Worm (Caenorhabditis elegans) whole organism, young adult: ENCODE measurements around the gene B0454.8.

Experiments used
- D2030.7 ChIP-seq: fragments of 200-800 bp; sonication (Bioruptor generic); IDR thresholded peaks from 2 replicates; pipeline ENCODE4 v1.3.6; 2022; ENCODE audit warnings: missing genetic modification reagents, missing genetic modification characterization, missing compliant biosample characterization
- F39B2.1 ChIP-seq: fragments of 200-800 bp; sonication (Bioruptor generic); IDR thresholded peaks from 2 replicates; pipeline ENCODE4 v1.3.6; 2022; ENCODE audit warnings: missing genetic modification reagents, missing genetic modification characterization, missing compliant biosample characterization
- T07F8.4 ChIP-seq: sonication (generic microtip); optimal IDR thresholded peaks from 2 replicates; lab custom pipeline; 2016; ENCODE audit warnings: mild to moderate bottlenecking, missing genetic modification characterization, moderate library complexity, missing compliant biosample characterization
- ekl-4 ChIP-seq: fragments of 200-800 bp; sonication (Bioruptor generic); IDR thresholded peaks from 2 replicates; pipeline ENCODE4 v1.3.6; 2022; ENCODE audit warnings: missing genetic modification reagents, missing genetic modification characterization, missing compliant biosample characterization
- ets-4 ChIP-seq: fragments of 200-800 bp; sonication (Bioruptor generic); optimal IDR thresholded peaks from 2 replicates; lab custom pipeline; 2018; ENCODE audit warnings: mild to moderate bottlenecking, missing genetic modification characterization, missing compliant biosample characterization
- lsl-1 ChIP-seq: fragments of 200-800 bp; sonication (Bioruptor generic); optimal IDR thresholded peaks from 2 replicates; lab custom pipeline; 2018; ENCODE audit warnings: mild to moderate bottlenecking, missing genetic modification characterization, moderate library complexity, missing compliant biosample characterization
- madf-3 ChIP-seq: fragments of 200-800 bp; sonication (Bioruptor generic); IDR thresholded peaks from 2 replicates; pipeline ENCODE4 v1.3.6; 2022; ENCODE audit warnings: missing genetic modification reagents, missing genetic modification characterization, missing compliant biosample characterization
- nfya-1 ChIP-seq: sonication (generic microtip); optimal IDR thresholded peaks from 2 replicates; lab custom pipeline; 2017; ENCODE audit warnings: antibody characterized with exemption, missing compliant biosample characterization, missing genetic modification characterization, borderline replicate concordance; ENCODE audit not compliant: insufficient read depth
- pha-4 ChIP-seq: fragments of 150-350 bp; sonication (generic microtip); optimal IDR thresholded peaks from 2 replicates; lab custom pipeline; 2014; ENCODE audit warnings: missing biosample characterization, missing genetic modification reagents, missing genetic modification characterization
- snpc-1.1 ChIP-seq: sonication (generic microtip); optimal IDR thresholded peaks from 2 replicates; lab custom pipeline; 2017; ENCODE audit warnings: missing genetic modification characterization, mild to moderate bottlenecking, missing compliant biosample characterization, antibody characterized with exemption, moderate library complexity, missing genotype, missing genetic modification reagents; ENCODE audit not compliant: insufficient read depth
- snpc-4 ChIP-seq, 5 experiments: fragments of 150-350 bp in 1 of 5; sonication (generic microtip) in 4 of 5; optimal IDR thresholded peaks; 2 replicates each; lab custom pipeline; 2014 to 2018; ENCODE audit warnings: missing genetic modification characterization in 5 of 5, missing biosample characterization in 3 of 5, antibody characterized with exemption in 2 of 5, mild to moderate bottlenecking in 2 of 5, missing compliant biosample characterization in 2 of 5, missing genotype in 2 of 5, moderate library complexity in 2 of 5, missing genetic modification reagents in 1 of 5
- tbp1 ChIP-seq: fragments of 200-800 bp; sonication (Bioruptor generic); optimal IDR thresholded peaks from 2 replicates; lab custom pipeline; 2018; ENCODE audit warnings: mild to moderate bottlenecking, missing genetic modification characterization, missing compliant biosample characterization
- unc-130 ChIP-seq: sonication (generic microtip); optimal IDR thresholded peaks from 2 replicates; lab custom pipeline; 2016; ENCODE audit warnings: missing genetic modification reagents, missing genetic modification characterization, missing compliant biosample characterization
- ztf-26 ChIP-seq: sonication (generic microtip); optimal IDR thresholded peaks from 2 replicates; lab custom pipeline; 2017; ENCODE audit warnings: missing genetic modification characterization, missing compliant biosample characterization

ce11 chrII:3062876-3063275 lies 19.6 kb upstream of the B0454.8 start:
- TF ChIP-seq nfya-1 (tag; lab: Kevin White, UChicago) = no peak
- TF ChIP-seq ekl-4 (GFP tag; lab: Robert Waterston, UW) = no peak
- TF ChIP-seq F39B2.1 (GFP tag; lab: Robert Waterston, UW) = no peak
- no peak for TF ChIP-seq ets-4 (GFP tag; lab: Kevin White, UChicago)
- no peak for TF ChIP-seq T07F8.4 (tag; lab: Kevin White, UChicago)
- no peak for TF ChIP-seq unc-130 (GFP tag; lab: Kevin White, UChicago)
- TF ChIP-seq pha-4 (tag; lab: Kevin White, UChicago) = no peak
- TF ChIP-seq snpc-1.1 (tag; lab: Kevin White, UChicago) = no peak
- TF ChIP-seq snpc-4 (GFP tag; optimal IDR thresholded peaks at IDR 0.05; lab: Kevin White, UChicago) = no peak
- TF ChIP-seq snpc-4 (tag; optimal IDR thresholded peaks at IDR 0.05; lab: Kevin White, UChicago) = no peak
- TF ChIP-seq tbp1 = no peak
- TF ChIP-seq ztf-26 (tag; lab: Kevin White, UChicago) = no peak
- no peak for TF ChIP-seq D2030.7 (GFP tag; lab: Robert Waterston, UW)
- no peak for TF ChIP-seq lsl-1 (GFP tag; lab: Kevin White, UChicago)
- no peak for TF ChIP-seq madf-3 (GFP tag; lab: Robert Waterston, UW)
